Worm (Caenorhabditis elegans) whole organism, mixed stage, embryonic: ENCODE data around the gene gpx-3.

Experiments
- M03D4.4 ChIP-seq: sonication (generic microtip); optimal IDR thresholded peaks from 2 replicates; lab custom pipeline; 2017; ENCODE audit warnings: mild to moderate bottlenecking, missing genetic modification characterization, missing compliant biosample characterization
- bed-3 ChIP-seq: fragments of 200-800 bp; sonication (Bioruptor generic); optimal IDR thresholded peaks from 3 replicates; lab custom pipeline; 2018; ENCODE audit warnings: mild to moderate bottlenecking, missing genetic modification characterization, moderate library complexity, missing compliant biosample characterization
- blmp-1 ChIP-seq: fragments of 150-350 bp; optimal IDR thresholded peaks from 2 replicates; lab custom pipeline; 2014; ENCODE audit warnings: missing biosample characterization, missing genetic modification characterization
- ceh-39 ChIP-seq: fragments of 150-350 bp; optimal IDR thresholded peaks from 2 replicates; lab custom pipeline; 2014; ENCODE audit warnings: missing biosample characterization, missing genetic modification characterization
- ceh-43 ChIP-seq: fragments of 200-800 bp; sonication (Bioruptor generic); optimal IDR thresholded peaks from 2 replicates; lab custom pipeline; 2018; ENCODE audit warnings: mild to moderate bottlenecking, missing genetic modification characterization, moderate library complexity, missing compliant biosample characterization
- ceh-83 ChIP-seq: fragments of 200-800 bp; sonication (Bioruptor generic); optimal IDR thresholded peaks from 2 replicates; lab custom pipeline; 2018; ENCODE audit warnings: mild to moderate bottlenecking, missing genetic modification characterization, missing compliant biosample characterization
- ces-1 ChIP-seq: fragments of 150-350 bp; optimal IDR thresholded peaks from 2 replicates; lab custom pipeline; 2014; ENCODE audit warnings: missing biosample characterization, missing genetic modification reagents, missing genetic modification characterization
- cnd-1 ChIP-seq: fragments of 200-800 bp; sonication (Bioruptor generic); optimal IDR thresholded peaks from 2 replicates; lab custom pipeline; 2018; ENCODE audit warnings: mild to moderate bottlenecking, missing genetic modification characterization, missing compliant biosample characterization
- drap-1 ChIP-seq: fragments of 200-800 bp; sonication (Bioruptor generic); optimal IDR thresholded peaks from 3 replicates; lab custom pipeline; 2018; ENCODE audit warnings: mild to moderate bottlenecking, missing genetic modification characterization, missing compliant biosample characterization
- elt-3 ChIP-seq: fragments of 150-350 bp; optimal IDR thresholded peaks from 2 replicates; lab custom pipeline; 2014; ENCODE audit warnings: missing biosample characterization, missing genetic modification characterization
- flh-1 ChIP-seq: fragments of 200-800 bp; sonication (Bioruptor generic); optimal IDR thresholded peaks from 2 replicates; lab custom pipeline; 2018; ENCODE audit warnings: mild to moderate bottlenecking, missing genetic modification characterization, moderate library complexity, missing compliant biosample characterization
- ham-2 ChIP-seq: fragments of 200-800 bp; sonication (Bioruptor generic); optimal IDR thresholded peaks from 2 replicates; lab custom pipeline; 2018; ENCODE audit warnings: mild to moderate bottlenecking, missing genetic modification characterization, missing compliant biosample characterization
- hlh-1 ChIP-seq: fragments of 150-350 bp; optimal IDR thresholded peaks from 2 replicates; lab custom pipeline; 2014; ENCODE audit warnings: missing biosample characterization, missing genetic modification reagents, missing genetic modification characterization
- lin-13 ChIP-seq: fragments of 150-350 bp; optimal IDR thresholded peaks from 2 replicates; lab custom pipeline; 2014; ENCODE audit warnings: missing biosample characterization, missing genetic modification characterization
- lin-32 ChIP-seq: fragments of 200-800 bp; sonication (Bioruptor generic); optimal IDR thresholded peaks from 2 replicates; lab custom pipeline; 2018; ENCODE audit warnings: mild to moderate bottlenecking, missing genetic modification characterization, missing compliant biosample characterization
- lsy-2 ChIP-seq: fragments of 150-350 bp; optimal IDR thresholded peaks from 2 replicates; lab custom pipeline; 2014; ENCODE audit warnings: missing biosample characterization, missing genetic modification characterization
- mab-5 ChIP-seq: fragments of 150-350 bp; optimal IDR thresholded peaks from 2 replicates; lab custom pipeline; 2014; ENCODE audit warnings: missing biosample characterization, missing genetic modification characterization
- mep-1 ChIP-seq: fragments of 150-350 bp; optimal IDR thresholded peaks from 2 replicates; lab custom pipeline; 2017; ENCODE audit warnings: missing biosample characterization, missing genetic modification reagents, missing genetic modification characterization, inconsistent platforms
- mls-2 ChIP-seq: sonication (generic microtip); optimal IDR thresholded peaks from 2 replicates; lab custom pipeline; 2016; ENCODE audit warnings: mild to moderate bottlenecking, missing genetic modification characterization, moderate library complexity, missing compliant biosample characterization
- nhr-2 ChIP-seq: fragments of 150-350 bp; optimal IDR thresholded peaks from 2 replicates; lab custom pipeline; 2014; ENCODE audit warnings: missing biosample characterization, missing genetic modification characterization
- nhr-237 ChIP-seq: fragments of 150-350 bp; optimal IDR thresholded peaks from 2 replicates; lab custom pipeline; 2014; ENCODE audit warnings: missing biosample characterization, missing genetic modification characterization
- pha-4 ChIP-seq: fragments of 150-350 bp; optimal IDR thresholded peaks from 2 replicates; lab custom pipeline; 2018; ENCODE audit warnings: missing biosample characterization, missing genetic modification reagents, missing genetic modification characterization
- snpc-4 ChIP-seq: fragments of 150-350 bp; optimal IDR thresholded peaks from 2 replicates; lab custom pipeline; 2014; ENCODE audit warnings: missing biosample characterization, missing genetic modification characterization
- sptf-1 ChIP-seq: sonication (generic microtip); optimal IDR thresholded peaks from 2 replicates; lab custom pipeline; 2017; ENCODE audit warnings: mild to moderate bottlenecking, missing genetic modification characterization, moderate library complexity, missing compliant biosample characterization
- tbx-8 ChIP-seq: fragments of 200-800 bp; sonication (Bioruptor generic); optimal IDR thresholded peaks from 2 replicates; lab custom pipeline; 2018; ENCODE audit warnings: mild to moderate bottlenecking, missing genetic modification characterization, moderate library complexity, missing compliant biosample characterization
- unc-120 ChIP-seq: sonication (generic microtip); optimal IDR thresholded peaks from 2 replicates; lab custom pipeline; 2017; ENCODE audit warnings: missing genetic modification characterization, missing compliant biosample characterization; ENCODE audit not compliant: poor library complexity, severe bottlenecking
- unc-39 ChIP-seq: fragments of 150-350 bp; optimal IDR thresholded peaks from 2 replicates; lab custom pipeline; 2014; ENCODE audit warnings: missing biosample characterization, missing genetic modification characterization
- unc-62 ChIP-seq: fragments of 150-350 bp; optimal IDR thresholded peaks from 2 replicates; lab custom pipeline; 2014; ENCODE audit warnings: missing biosample characterization, missing genetic modification reagents, missing genetic modification characterization
- zip-8 ChIP-seq: fragments of 150-350 bp; optimal IDR thresholded peaks from 2 replicates; lab custom pipeline; 2014; ENCODE audit warnings: missing biosample characterization, missing genetic modification characterization
- ztf-11 ChIP-seq: fragments of 150-350 bp; optimal IDR thresholded peaks from 2 replicates; lab custom pipeline; 2014; ENCODE audit warnings: missing biosample characterization, missing genetic modification characterization

Gene gpx-3

ce11 chrX:9568574-9568973 lies 19.2 kb upstream of the gpx-3 start:
- no peak for TF ChIP-seq lin-32 (GFP tag; lab: Kevin White, UChicago)
- no peak for TF ChIP-seq mab-5 (tag; lab: Kevin White, UChicago)
- TF ChIP-seq sptf-1 (tag; lab: Kevin White, UChicago): no peak
- no peak for TF ChIP-seq tbx-8 (GFP tag; lab: Kevin White, UChicago)
- TF ChIP-seq elt-3 (tag; lab: Kevin White, UChicago): no peak
- TF ChIP-seq ceh-39 (tag; lab: Kevin White, UChicago): no peak
- no peak for TF ChIP-seq mls-2 (tag; lab: Kevin White, UChicago)
- TF ChIP-seq lsy-2: no peak
- no peak for TF ChIP-seq bed-3 (GFP tag; lab: Kevin White, UChicago)
- TF ChIP-seq zip-8 (tag; lab: Kevin White, UChicago): no peak
- no peak for TF ChIP-seq ces-1 (GFP tag; lab: Kevin White, UChicago)
- no peak for TF ChIP-seq drap-1
- TF ChIP-seq flh-1: no peak
- TF ChIP-seq ztf-11 (tag; lab: Kevin White, UChicago): no peak
- TF ChIP-seq, all 35 proteins: peak for 0

- TF ChIP-seq cnd-1 (no peak), mls-2 (tag; lab: Kevin White, UChicago) (no peak), ceh-39 (tag; lab: Kevin White, UChicago) (no peak), flh-1 (no peak), drap-1 (no peak), ceh-43 (GFP tag; lab: Kevin White, UChicago) (no peak), elt-3 (tag; lab: Kevin White, UChicago) (no peak), ham-2 (no peak), nhr-237 (tag; lab: Kevin White, UChicago) (no peak), mep-1 (no peak), hlh-1 (tag; lab: Kevin White, UChicago) (no peak), unc-120 (tag; lab: Kevin White, UChicago) (no peak), sptf-1 (tag; lab: Kevin White, UChicago) (no peak), ztf-11 (tag; lab: Kevin White, UChicago) (no peak), pha-4 (tag; lab: Kevin White, UChicago) (no peak), bed-3 (GFP tag; lab: Kevin White, UChicago) (no peak), unc-39 (no peak), tbx-8 (GFP tag; lab: Kevin White, UChicago) (no peak), snpc-4 (tag; lab: Kevin White, UChicago) (no peak)
- TF ChIP-seq, all 35 proteins: peak for 0
Observed at ce11 chrX:9576928-9577327, 10.8 kb upstream of the gpx-3 start, which contains the start of gene glb-17. glb-17 (minus strand) TSS chrX:9577028.

ce11 chrX:9584333-9584732 lies 3.4 kb upstream of the gpx-3 start, which contains the start of gene gpx-5:
gpx-5 (plus strand) TSS chrX:9584668.
- TF ChIP-seq unc-120 (tag; lab: Kevin White, UChicago) (no peak), unc-62 (GFP tag; lab: Kevin White, UChicago) (no peak), blmp-1 (no peak), lin-13 (tag; lab: Kevin White, UChicago) (no peak), ceh-39 (tag; lab: Kevin White, UChicago) (no peak)

- no peak for TF ChIP-seq snpc-4 (tag; lab: Kevin White, UChicago)
- no peak for TF ChIP-seq ceh-83
- TF ChIP-seq cnd-1: no peak
- no peak for TF ChIP-seq ztf-11 (tag; lab: Kevin White, UChicago)
- TF ChIP-seq bed-3 (GFP tag; lab: Kevin White, UChicago): no peak
- no peak for TF ChIP-seq ceh-43 (GFP tag; lab: Kevin White, UChicago)
- no peak for TF ChIP-seq nhr-2 (tag; lab: Kevin White, UChicago)
- TF ChIP-seq unc-62 (GFP tag; lab: Kevin White, UChicago): no peak
- TF ChIP-seq M03D4.4 (tag; lab: Kevin White, UChicago): no peak
Observed at ce11 chrX:9585584-9586166, 2.1 kb upstream of the gpx-3 start.

DNA sequence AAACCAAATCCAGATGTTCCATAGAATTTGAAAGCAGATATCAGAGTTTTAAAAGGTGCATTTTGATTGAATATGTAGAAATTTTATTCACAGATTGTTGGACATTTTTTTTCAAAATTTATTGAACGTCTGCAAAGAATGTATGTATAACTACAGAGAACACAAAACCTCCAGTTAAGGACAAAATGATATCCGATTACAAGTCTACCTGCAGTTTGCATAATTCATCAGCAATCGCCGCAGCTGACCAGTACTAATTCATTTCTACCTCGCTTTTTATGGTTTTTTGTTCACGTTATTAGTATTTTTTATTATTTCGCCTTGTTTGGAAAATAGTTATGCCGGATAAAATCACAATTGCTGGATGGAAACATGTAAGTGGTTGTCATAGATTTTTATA lies 1.4 kb downstream of the gpx-3 start, which contains the start of gene del-8:
Gene del-8, plus strand, starts transcription at position 301 of the 400 bp plus-strand sequence.
- TF ChIP-seq M03D4.4 (tag; lab: Kevin White, UChicago) (no peak), cnd-1 (no peak), sptf-1 (tag; lab: Kevin White, UChicago) (no peak)
